Worm (Caenorhabditis elegans) whole organism, L2 larva: ENCODE measurements around the gene dhhc-4.

Experiments
- R02D3.7 ChIP-seq: fragments of 150-350 bp; optimal IDR thresholded peaks from 2 replicates; lab custom pipeline; 2014; ENCODE audit warnings: missing biosample characterization, missing genetic modification characterization
- Y55F3AM.14 ChIP-seq: fragments of 200-800 bp; sonication (Bioruptor generic); optimal IDR thresholded peaks from 2 replicates; lab custom pipeline; 2018; ENCODE audit warnings: mild to moderate bottlenecking, missing genetic modification characterization, missing compliant biosample characterization
- blmp-1 ChIP-seq: sonication (generic microtip); optimal IDR thresholded peaks from 2 replicates; lab custom pipeline; 2017; ENCODE audit warnings: missing genetic modification characterization, mild to moderate bottlenecking, missing compliant biosample characterization, antibody characterized with exemption, moderate library complexity; ENCODE audit not compliant: insufficient read depth
- ceh-82 ChIP-seq: fragments of 150-350 bp; optimal IDR thresholded peaks from 2 replicates; lab custom pipeline; 2014; ENCODE audit warnings: missing biosample characterization, missing genetic modification characterization
- lin-11 ChIP-seq: fragments of 150-350 bp; sonication (generic microtip); optimal IDR thresholded peaks from 2 replicates; lab custom pipeline; 2014; ENCODE audit warnings: missing biosample characterization, missing genetic modification characterization, inconsistent platforms, mixed read lengths
- lin-13 ChIP-seq: fragments of 150-350 bp; optimal IDR thresholded peaks from 2 replicates; lab custom pipeline; 2014; ENCODE audit warnings: missing biosample characterization, missing genetic modification reagents, missing genetic modification characterization
- mab-5 ChIP-seq: fragments of 150-350 bp; optimal IDR thresholded peaks from 2 replicates; lab custom pipeline; 2014; ENCODE audit warnings: missing biosample characterization, missing genetic modification characterization
- nhr-12 ChIP-seq: fragments of 150-350 bp; optimal IDR thresholded peaks from 2 replicates; lab custom pipeline; 2014; ENCODE audit warnings: missing biosample characterization, missing genetic modification characterization
- nhr-6 ChIP-seq: fragments of 150-350 bp; optimal IDR thresholded peaks from 2 replicates; lab custom pipeline; 2014; ENCODE audit warnings: missing biosample characterization, missing genetic modification characterization
- unc-39 ChIP-seq: fragments of 150-350 bp; optimal IDR thresholded peaks from 2 replicates; lab custom pipeline; 2014; ENCODE audit warnings: missing biosample characterization, missing genetic modification characterization
- unc-62 ChIP-seq: fragments of 150-350 bp; optimal IDR thresholded peaks from 2 replicates; lab custom pipeline; 2014; ENCODE audit warnings: missing biosample characterization, missing genetic modification reagents, missing genetic modification characterization
- zag-1 ChIP-seq: fragments of 150-350 bp; optimal IDR thresholded peaks from 2 replicates; lab custom pipeline; 2014; ENCODE audit warnings: missing biosample characterization, missing genetic modification characterization

DNA sequence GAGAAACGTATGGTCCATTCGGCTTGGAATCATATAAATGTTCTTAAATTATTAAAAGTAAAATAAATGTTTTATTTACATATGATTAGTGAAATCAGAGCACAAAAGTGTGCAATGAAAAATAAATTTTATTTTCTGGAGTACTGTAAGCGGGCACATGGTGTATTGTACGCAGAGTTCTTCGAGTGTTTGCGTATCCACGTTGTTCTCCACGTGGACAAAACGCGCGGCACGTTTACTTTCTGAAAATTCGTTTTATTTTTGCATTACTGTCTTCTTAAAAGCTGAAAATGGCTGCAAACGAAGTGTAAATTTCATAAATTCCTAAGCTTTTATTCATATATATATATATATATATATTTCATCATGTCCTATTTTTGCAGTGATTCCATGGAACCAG, 35.0 kb downstream of the dhhc-4 start:
- TF ChIP-seq lin-13 (GFP tag; lab: Kevin White, UChicago) = no peak
- TF ChIP-seq unc-39 (tag; lab: Kevin White, UChicago) = no peak
- TF ChIP-seq blmp-1 = no peak
- TF ChIP-seq unc-62 (GFP tag; lab: Kevin White, UChicago) = no peak
- TF ChIP-seq ceh-82 (tag; lab: Kevin White, UChicago) = no peak
- TF ChIP-seq nhr-12 (tag; lab: Kevin White, UChicago) = no peak
- TF ChIP-seq lin-11 = no peak
- TF ChIP-seq mab-5 (tag; lab: Kevin White, UChicago) = no peak
- no peak for TF ChIP-seq zag-1 (tag; lab: Kevin White, UChicago)
- TF ChIP-seq Y55F3AM.14 (GFP tag; lab: Kevin White, UChicago) = no peak
- no peak for TF ChIP-seq nhr-6 (tag; lab: Kevin White, UChicago)
- TF ChIP-seq R02D3.7 (tag; lab: Kevin White, UChicago) = no peak
